Worm (Caenorhabditis elegans): Measurements from ENCODE around the gene Y38H6C.4.

Gene Y38H6C.4

DNA sequence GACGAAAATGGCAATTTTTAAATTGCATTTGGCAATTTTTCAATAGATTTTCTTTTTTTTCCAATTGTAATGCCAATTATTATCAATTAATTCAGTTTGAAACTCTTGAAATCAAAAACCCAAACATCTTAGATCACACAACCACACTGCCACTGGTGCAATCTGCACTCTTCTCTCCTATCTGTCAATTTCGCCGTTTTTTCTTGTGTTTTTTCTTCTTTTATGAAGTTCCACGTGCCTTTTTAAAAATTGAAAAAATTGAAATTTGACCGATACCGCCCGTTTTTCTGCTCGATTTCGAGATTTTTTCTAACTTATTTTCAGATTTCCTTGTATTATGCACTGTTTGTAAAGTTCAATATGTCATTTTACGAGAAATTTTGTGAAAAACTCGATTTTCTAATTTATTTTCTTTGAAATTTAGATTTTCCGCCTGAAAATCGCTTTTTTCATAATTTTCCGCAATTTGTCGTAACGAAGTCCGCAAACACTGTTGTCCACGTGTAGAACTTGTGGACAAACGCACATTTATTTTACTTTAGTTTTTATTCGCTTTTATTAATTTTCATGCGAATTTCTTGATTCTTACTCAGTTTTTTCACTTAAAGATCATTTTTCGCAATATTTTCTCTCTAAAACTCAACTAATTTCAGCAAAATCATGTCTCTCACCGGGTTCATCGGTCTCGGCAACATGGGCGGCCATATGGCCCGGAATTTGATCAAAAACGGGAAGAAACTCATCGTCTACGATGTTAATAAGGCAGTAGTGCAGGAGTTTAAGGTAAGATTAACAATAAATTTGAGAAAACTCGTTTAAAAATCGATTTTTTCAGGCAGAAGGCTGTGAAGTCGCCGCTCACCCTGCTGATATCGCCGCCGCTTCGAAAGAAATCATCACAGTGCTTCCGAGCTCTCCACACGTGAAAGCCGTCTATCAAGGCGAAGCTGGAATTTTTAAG is 11.3 kb downstream of the Y38H6C.4 start, which contains the start of gene B0250.5 (continued):
- TF ChIP-seq lin-39 (tag; optimal IDR thresholded peaks at IDR 0.05) (peak; percentile 31), hlh-17 (GFP tag; optimal IDR thresholded peaks at IDR 0.05; ENCODE audit: borderline replicate concordance) (no peak)

DNA sequence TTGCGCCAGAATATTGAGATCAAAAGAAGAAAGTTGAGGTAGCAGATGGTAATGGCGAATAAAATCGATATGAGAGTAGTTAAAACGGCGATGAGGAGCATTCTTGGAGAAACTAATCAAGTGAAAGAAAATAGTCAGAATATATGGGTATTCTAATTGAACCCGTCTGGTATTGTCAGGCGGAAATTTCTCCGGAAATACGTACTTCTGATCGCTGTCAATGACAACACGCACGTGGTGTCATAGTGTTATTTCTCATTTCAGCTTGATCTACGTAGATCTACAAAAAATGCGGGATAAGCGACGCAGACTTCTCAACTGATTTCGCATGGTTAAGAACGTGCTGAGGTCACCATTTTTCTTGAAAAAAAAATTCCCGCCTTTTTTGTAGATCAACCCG is 12.5 kb downstream of the Y38H6C.4 start, which contains the start of gene srbc-79:
TSS of gene srbc-79 (minus strand) at position 101 of the 400 bp plus-strand sequence.
- no peak for TF ChIP-seq grh-1 (GFP tag; IDR thresholded peaks at IDR 0.05)
- no peak for TF ChIP-seq vab-15 (tag; optimal IDR thresholded peaks at IDR 0.05)
- no peak for TF ChIP-seq nhr-20 (tag; optimal IDR thresholded peaks at IDR 0.05)
- TF ChIP-seq efl-1 (optimal IDR thresholded peaks at IDR 0.05): no peak
- no peak for TF ChIP-seq efl-1 (GFP tag; optimal IDR thresholded peaks at IDR 0.05 in 1 of 2)
- TF ChIP-seq nhr-85 (tag): peak; percentile 19
- no peak for TF ChIP-seq ceh-90 (tag; optimal IDR thresholded peaks at IDR 0.05)

DNA sequence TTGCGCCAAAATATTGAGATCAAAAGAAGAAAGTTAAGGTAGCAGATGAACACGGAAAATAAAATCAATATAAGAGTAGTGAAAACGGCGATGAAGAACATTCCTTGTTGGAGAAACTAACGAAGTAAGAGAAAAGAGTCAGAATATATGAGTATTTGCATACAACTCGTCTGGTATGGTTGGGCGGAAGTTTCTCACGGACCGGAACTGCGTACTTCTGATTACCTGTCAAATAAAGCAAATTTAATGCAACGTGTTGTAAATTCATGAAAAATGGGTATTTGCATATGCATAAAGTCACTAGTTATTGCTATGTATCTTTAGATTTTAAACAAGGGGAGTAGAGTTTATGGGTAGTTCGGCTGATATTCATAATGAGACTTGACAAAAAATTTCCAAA is 15.8 kb downstream of the Y38H6C.4 start, which contains the start of gene srbc-78:
TSS of gene srbc-78 (minus strand) at position 101 of the 400 bp plus-strand sequence.
- TF ChIP-seq ztf-11 (tag; optimal IDR thresholded peaks at IDR 0.05): no peak
- no peak for TF ChIP-seq nhr-20 (tag; optimal IDR thresholded peaks at IDR 0.05)
- TF ChIP-seq rnt-1 (tag; optimal IDR thresholded peaks at IDR 0.05): no peak
- TF ChIP-seq ces-1 (GFP tag; optimal IDR thresholded peaks at IDR 0.05): no peak
- no peak for TF ChIP-seq unc-130 (tag; optimal IDR thresholded peaks at IDR 0.05)
- no peak for TF ChIP-seq tbx-2 (tag; optimal IDR thresholded peaks at IDR 0.05)
- TF ChIP-seq zip-4 (GFP tag; optimal IDR thresholded peaks at IDR 0.05): no peak
- no peak for TF ChIP-seq mdl-1 (tag; optimal IDR thresholded peaks at IDR 0.05)
- TF ChIP-seq aha-1 (tag; optimal IDR thresholded peaks at IDR 0.05): no peak
- TF ChIP-seq unc-62 (GFP tag; optimal IDR thresholded peaks at IDR 0.05): no peak
- no peak for TF ChIP-seq nhr-77 (tag; optimal IDR thresholded peaks at IDR 0.05)

DNA sequence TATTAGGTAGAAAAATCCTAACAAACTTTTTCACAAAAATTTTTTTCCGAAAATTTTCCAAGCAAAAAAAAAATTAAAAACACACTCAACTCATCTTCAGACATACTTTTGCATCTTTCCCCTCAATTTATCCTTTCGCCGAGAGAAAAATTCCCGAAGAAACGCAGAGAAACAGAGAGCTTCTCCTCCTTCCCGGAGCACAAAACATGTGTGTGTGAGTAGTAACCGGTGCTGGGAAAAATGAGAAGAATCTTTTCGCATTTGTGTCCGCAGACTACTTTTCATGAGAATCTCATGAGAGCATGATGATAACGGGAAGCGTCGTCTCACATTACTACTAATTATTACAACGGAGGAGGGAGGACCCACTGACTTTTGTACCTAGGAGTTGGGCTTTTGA is 18.3 kb downstream of the Y38H6C.4 start:
- TF ChIP-seq efl-1 (optimal IDR thresholded peaks at IDR 0.05) (peak in 1 of 2 experiments; percentile 14), efl-1 (GFP tag; optimal IDR thresholded peaks at IDR 0.05 in 1 of 2) (peak in 1 of 2 experiments; percentile 27), nhr-11 (tag; optimal IDR thresholded peaks at IDR 0.05) (no peak), mdl-1 (tag; optimal IDR thresholded peaks at IDR 0.05) (peak in 1 of 2 experiments; percentile 21), aly-2 (tag; optimal IDR thresholded peaks at IDR 0.05) (no peak), dsc-1 (tag; optimal IDR thresholded peaks at IDR 0.05) (peak; percentile 85), swsn-7 (tag; optimal IDR thresholded peaks at IDR 0.05) (peak; percentile 17), unc-98 (GFP tag; IDR thresholded peaks at IDR 0.05) (peak; percentile 16; the same call in 1 of the 2 replicates), lin-14 (GFP tag; optimal IDR thresholded peaks at IDR 0.05) (peak; percentile 67), irx-1 (tag; optimal IDR thresholded peaks at IDR 0.05) (no peak), snpc-4 (tag; optimal IDR thresholded peaks at IDR 0.05) (no peak), nhr-71 (tag; optimal IDR thresholded peaks at IDR 0.05) (peak; percentile 58), nhr-76 (tag; optimal IDR thresholded peaks at IDR 0.05) (no peak), elt-2 (tag; optimal IDR thresholded peaks at IDR 0.05) (no peak), mab-9 (GFP tag; IDR thresholded peaks at IDR 0.05) (no peak), sup-37 (GFP tag; optimal IDR thresholded peaks at IDR 0.05) (no peak), lsy-2 (tag; optimal IDR thresholded peaks at IDR 0.05) (peak in 1 of 2 experiments; percentile 36), nhr-47 (tag; optimal IDR thresholded peaks at IDR 0.05) (peak; percentile 5), snu-23 (GFP tag; optimal IDR thresholded peaks at IDR 0.05) (peak; percentile 46), dpl-1 (GFP tag; optimal IDR thresholded peaks at IDR 0.05) (no peak), ets-5 (GFP tag; IDR thresholded peaks at IDR 0.05) (no peak), lin-13 (GFP tag; optimal IDR thresholded peaks at IDR 0.05) (no peak), pag-3 (tag; optimal IDR thresholded peaks at IDR 0.05; ENCODE audit: borderline replicate concordance, insufficient read depth) (no peak), mep-1 (tag; optimal IDR thresholded peaks at IDR 0.05) (peak; percentile 41), nhr-20 (tag; optimal IDR thresholded peaks at IDR 0.05) (peak; percentile 3), Y116A8C.19 (tag; optimal IDR thresholded peaks at IDR 0.05; ENCODE audit: borderline replicate concordance) (no peak), nhr-28 (tag; optimal IDR thresholded peaks at IDR 0.05) (no peak), blmp-1 (tag; optimal IDR thresholded peaks at IDR 0.05) (no peak), rnt-1 (tag; optimal IDR thresholded peaks at IDR 0.05) (peak; percentile 73)

Data from whole organism, L1 larva.